Fruit fly (Drosophila melanogaster): Measurements from ENCODE around the gene Mur29B.

The Mur29B gene

DNA sequence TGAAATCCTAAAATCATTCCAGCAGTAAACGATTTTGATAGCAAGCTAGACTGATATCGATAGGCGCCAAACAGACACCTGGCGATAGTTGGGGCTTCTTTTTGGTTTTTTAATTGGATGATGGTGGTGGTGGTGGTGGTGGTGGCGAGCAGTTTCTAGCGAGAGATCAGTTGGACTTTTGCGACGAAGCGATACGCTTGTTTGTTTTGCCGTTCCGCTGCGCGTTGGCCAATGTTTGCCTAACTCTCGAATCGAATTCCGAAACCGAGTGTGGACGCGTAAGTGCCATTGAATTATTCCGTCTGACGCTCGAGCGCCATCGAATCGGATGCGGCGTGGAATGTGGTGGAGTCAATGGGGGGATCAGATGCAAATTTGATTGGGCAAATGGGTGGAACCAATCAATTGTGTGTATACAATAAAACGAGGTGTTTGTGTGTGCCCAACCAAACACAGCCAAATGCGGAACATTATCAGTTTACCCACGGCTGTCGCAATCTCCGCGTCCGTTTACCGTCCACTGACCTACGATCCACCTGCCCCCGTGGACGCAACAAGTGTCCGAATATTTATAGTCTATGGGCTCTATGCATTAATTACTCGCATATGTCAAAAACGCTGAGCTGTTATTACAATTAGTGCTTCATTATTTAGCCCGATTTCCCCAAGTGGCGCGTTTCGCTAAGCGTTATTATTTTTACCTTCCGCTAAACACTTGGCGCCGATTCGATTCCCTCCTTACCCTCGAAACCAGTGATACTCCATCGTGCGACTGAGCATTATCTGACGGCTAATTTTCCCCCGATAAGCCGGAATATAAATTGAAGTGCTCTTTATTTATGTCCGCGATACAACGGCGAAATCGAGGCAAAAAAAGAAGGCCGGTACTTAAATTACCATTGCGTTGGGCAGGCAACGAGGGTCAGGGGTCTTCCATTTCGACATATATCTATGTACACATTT lies 18.7 kb downstream of the Mur29B start, which contains the start of gene CG17292 (continued):
- TF ChIP-seq lab (GFP tag; optimal IDR thresholded peaks at IDR 0.05): peak; percentile 81
- TF ChIP-seq lbe (GFP tag; optimal IDR thresholded peaks at IDR 0.05): no peak
- peak; percentile 95 for TF ChIP-seq CG15514 (GFP tag; optimal IDR thresholded peaks at IDR 0.05)
- peak; percentile 73 for TF ChIP-seq CG9932 (GFP tag; IDR thresholded peaks at IDR 0.05)
- TF ChIP-seq Lim3 (GFP tag; IDR thresholded peaks at IDR 0.05): 0 out of 2 replicates have a peak, but pooled peaks have one; percentile 14
- TF ChIP-seq croc (GFP tag; conservative IDR thresholded peaks at IDR 0.05): no peak
- TF ChIP-seq CG11560 (tag; IDR thresholded peaks at IDR 0.05): no peak
- TF ChIP-seq CG12744 (GFP tag; optimal IDR thresholded peaks at IDR 0.05): no peak
- TF ChIP-seq CG2712 (tag; optimal IDR thresholded peaks at IDR 0.05): peak; percentile 15
- peak; percentile 37 for TF ChIP-seq CG4854 (GFP tag; optimal IDR thresholded peaks at IDR 0.05)
- no peak for TF ChIP-seq gcm2 (GFP tag; optimal IDR thresholded peaks at IDR 0.05)
- peak; percentile 40; the same call in 2 of the 4 replicates for TF ChIP-seq Gug (GFP tag; IDR thresholded peaks at IDR 0.05)
- 0 out of 2 replicates have a peak, but pooled peaks have one; percentile 39 for TF ChIP-seq ap (GFP tag; IDR thresholded peaks at IDR 0.05)
- TF ChIP-seq Xbp1 (GFP tag; optimal IDR thresholded peaks at IDR 0.05): peak; percentile 12
- no peak for TF ChIP-seq dimm (GFP tag; IDR thresholded peaks at IDR 0.05)
- TF ChIP-seq MESR4 (GFP tag; optimal IDR thresholded peaks at IDR 0.05): peak; percentile 56
- no peak for TF ChIP-seq CG7271 (tag; optimal IDR thresholded peaks at IDR 0.05)
- peak; percentile 58; the same call in 1 of the 2 replicates for TF ChIP-seq ranshi (GFP tag; IDR thresholded peaks at IDR 0.05)
- peak; percentile 23 for TF ChIP-seq MTF-1 (GFP tag; optimal IDR thresholded peaks at IDR 0.05; ENCODE audit: borderline replicate concordance)
- no peak; the same call in 1 of the 2 replicates for TF ChIP-seq crol (GFP tag; IDR thresholded peaks at IDR 0.05)
- TF ChIP-seq CG18011 (GFP tag; optimal IDR thresholded peaks at IDR 0.05): peak; percentile 39
- peak; percentile 23 for TF ChIP-seq CG4617 (GFP tag; optimal IDR thresholded peaks at IDR 0.05; ENCODE audit: borderline replicate concordance)
- no peak for TF ChIP-seq p53 (GFP tag; optimal IDR thresholded peaks at IDR 0.05)
- TF ChIP-seq usp (GFP tag; optimal IDR thresholded peaks at IDR 0.05): no peak
- peak; percentile 88 for TF ChIP-seq CG34224 (GFP tag; IDR thresholded peaks at IDR 0.05; ENCODE audit: partially characterized antibody)
- peak; percentile 76 for TF ChIP-seq CG18764 (GFP tag; optimal IDR thresholded peaks at IDR 0.05)
- TF ChIP-seq kah (GFP tag; optimal IDR thresholded peaks at IDR 0.05): peak; percentile 86
- TF ChIP-seq toy (GFP tag; IDR thresholded peaks at IDR 0.05): no peak
- TF ChIP-seq slp2 (GFP tag; optimal IDR thresholded peaks at IDR 0.05): no peak
- TF ChIP-seq CG30020 (tag; optimal IDR thresholded peaks at IDR 0.05): no peak
- TF ChIP-seq CG15479 (GFP tag; optimal IDR thresholded peaks at IDR 0.05): no peak
- TF ChIP-seq eve (GFP tag; optimal IDR thresholded peaks at IDR 0.05): no peak
- TF ChIP-seq CG10979 (tag; optimal IDR thresholded peaks at IDR 0.05): peak; percentile 8
- peak; percentile 67 for TF ChIP-seq MBD-R2 (GFP tag; IDR thresholded peaks at IDR 0.05)
- TF ChIP-seq CG42726 (GFP tag; IDR thresholded peaks at IDR 0.05; ENCODE audit: partially characterized antibody): peak; percentile 74
- TF ChIP-seq twi (tag; optimal IDR thresholded peaks at IDR 0.05): no peak
- TF ChIP-seq CG12236 (GFP tag; optimal IDR thresholded peaks at IDR 0.05): no peak
- peak; percentile 54; the same call in 1 of the 2 replicates for TF ChIP-seq onecut (GFP tag; IDR thresholded peaks at IDR 0.05)
- peak in 1 of 2 experiments; percentile 32 for TF ChIP-seq crp (GFP tag; optimal IDR thresholded peaks at IDR 0.05)
- no peak for TF ChIP-seq ara (GFP tag; IDR thresholded peaks at IDR 0.05)
- TF ChIP-seq BEAF-32 (GFP tag; optimal IDR thresholded peaks at IDR 0.05): peak; percentile 82
- TF ChIP-seq chinmo (GFP tag; IDR thresholded peaks at IDR 0.05; ENCODE audit: partially characterized antibody): peak; percentile 93
- TF ChIP-seq CG7357 (GFP tag; IDR thresholded peaks at IDR 0.05): 0 out of 3 replicates have a peak, but pooled peaks have one; percentile 27
- TF ChIP-seq vnd (GFP tag; IDR thresholded peaks at IDR 0.05; ENCODE audit: partially characterized antibody): peak; percentile 80
- no peak for TF ChIP-seq trem (tag; optimal IDR thresholded peaks at IDR 0.05)
- TF ChIP-seq CG7556 (GFP tag; optimal IDR thresholded peaks at IDR 0.05): no peak
- peak; percentile 17 for TF ChIP-seq maf-S (GFP tag; optimal IDR thresholded peaks at IDR 0.05)
